Fruit fly (Drosophila melanogaster): ENCODE measurements around the gene CG10132.
A peak's percentile ranks its signal among the peaks of the same experiment; 100 is the strongest.

The CG10132 gene

dm6 chr2L:19546869-19547710, 28.5 kb downstream of the CG10132 start, which contains the start of gene CG10337:
TSS of gene CG10337 (minus strand) at chr2L:19546959.
- TF ChIP-seq CG17801 (GFP tag; optimal IDR thresholded peaks at IDR 0.05; ENCODE audit: partially characterized antibody): peak; percentile 77

- no peak for TF ChIP-seq CG17801 (GFP tag; optimal IDR thresholded peaks at IDR 0.05; ENCODE audit: partially characterized antibody)
Measured at dm6 chr2L:19548158-19548557, 29.5 kb downstream of the CG10132 start, which contains the start of gene Tep4. TSS of gene Tep4 (plus strand) at chr2L:19548507.

dm6 chr2L:19549412-19549811, 30.8 kb downstream of the CG10132 start:
- no peak for TF ChIP-seq CG17801 (GFP tag; optimal IDR thresholded peaks at IDR 0.05; ENCODE audit: partially characterized antibody)

DNA sequence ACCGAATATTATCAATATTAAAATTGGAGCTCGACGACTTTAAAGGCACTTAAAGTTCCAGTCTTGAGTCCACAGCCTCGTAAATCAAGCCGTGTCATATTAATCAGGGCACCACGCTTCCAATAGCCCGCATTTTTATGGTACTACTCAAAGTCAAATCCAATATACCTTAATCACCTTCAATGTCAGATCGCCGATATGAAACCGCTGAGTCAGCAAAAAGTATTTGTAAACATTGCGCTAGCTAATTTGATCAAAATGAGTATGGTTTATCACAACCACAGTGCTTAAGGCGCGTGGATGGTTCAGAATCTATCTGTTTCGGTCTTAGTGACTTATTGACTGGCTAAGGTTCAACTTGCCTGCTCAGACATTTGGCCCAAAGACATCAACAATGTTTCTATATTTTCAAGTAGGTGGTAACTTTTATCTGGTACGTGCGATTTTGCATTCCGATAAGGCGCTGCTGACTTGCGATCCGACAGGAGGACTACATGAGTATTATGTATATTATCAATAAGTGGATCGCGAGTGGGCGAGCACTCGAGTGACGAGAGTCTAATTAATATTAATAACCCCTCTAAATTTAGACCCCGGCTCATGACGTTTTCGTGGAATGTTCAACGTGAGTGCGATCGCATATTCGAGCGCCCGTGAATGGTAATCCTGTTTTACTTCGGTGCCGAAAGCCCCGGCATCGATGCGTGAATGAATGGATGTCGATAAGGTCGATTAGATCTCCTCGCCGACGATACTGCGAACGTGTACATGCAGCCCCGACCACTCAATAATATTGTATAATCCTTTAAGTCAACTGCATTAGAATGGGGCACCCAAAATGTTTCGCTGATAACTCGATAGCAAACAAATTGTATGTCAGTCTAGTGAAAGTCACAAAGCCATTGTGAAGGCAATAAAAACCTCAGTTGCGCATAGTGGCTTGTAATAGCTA, 44.7 kb downstream of the CG10132 start, which contains the start of gene CG13078:
Gene CG13078 (plus strand): TSS at position 902 of the 952 bp plus-strand sequence.
- TF ChIP-seq CG17801 (GFP tag; optimal IDR thresholded peaks at IDR 0.05; ENCODE audit: partially characterized antibody): no peak

- no peak for TF ChIP-seq CG17801 (GFP tag; optimal IDR thresholded peaks at IDR 0.05; ENCODE audit: partially characterized antibody)
Measured at dm6 chr2L:19565233-19565898, 46.7 kb downstream of the CG10132 start, which contains the start of gene CG13077. TSS of gene CG13077 (plus strand) at chr2L:19565863.

DNA sequence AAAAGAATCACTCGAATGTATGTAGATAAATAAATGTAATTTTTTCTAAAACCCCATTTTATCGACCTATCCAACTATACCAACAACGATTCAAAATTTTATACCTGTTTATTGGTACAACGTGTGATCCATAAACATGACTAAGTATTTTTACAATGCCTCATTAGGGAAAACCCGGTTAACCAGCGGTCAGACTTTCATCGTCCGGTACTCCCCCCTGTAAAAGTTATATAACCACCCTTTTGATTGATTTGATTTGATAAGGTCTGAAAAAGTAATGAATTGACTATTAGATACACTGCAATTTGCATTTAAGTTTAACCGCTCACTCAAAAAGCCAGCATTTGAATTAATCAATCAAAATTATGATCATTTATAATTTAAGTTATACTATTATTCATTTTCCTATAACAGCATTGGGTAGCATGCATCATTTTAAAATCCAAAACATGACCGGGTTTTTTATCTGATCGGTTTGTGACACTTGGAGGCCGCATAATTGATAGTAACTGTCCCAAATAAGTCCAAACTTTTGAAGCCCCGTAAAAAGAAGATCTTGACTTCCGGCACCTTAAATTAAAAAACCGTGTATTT, 48.8 kb downstream of the CG10132 start:
- no peak for TF ChIP-seq CG17801 (GFP tag; optimal IDR thresholded peaks at IDR 0.05; ENCODE audit: partially characterized antibody)

DNA sequence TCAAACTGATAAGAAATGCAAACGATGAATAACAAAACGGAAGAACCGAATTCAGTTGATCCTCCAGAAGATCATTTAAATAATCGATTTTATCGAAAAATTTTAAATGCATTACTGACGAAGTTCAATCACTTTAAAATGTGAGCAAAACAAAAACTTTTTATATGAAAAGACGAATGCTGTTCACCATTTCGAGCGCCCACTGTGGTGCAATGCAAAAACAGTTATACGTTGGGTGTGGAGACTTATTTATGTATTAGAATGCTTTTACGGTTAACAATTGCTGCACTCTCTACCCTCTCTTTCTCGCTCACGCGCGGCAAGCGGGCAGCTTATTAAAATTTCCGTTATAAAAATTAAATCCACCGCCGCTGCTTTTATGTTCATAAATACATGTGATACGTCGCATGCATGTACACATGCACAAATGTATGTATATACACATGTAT, 52.2 kb downstream of the CG10132 start:
- TF ChIP-seq CG17801 (GFP tag; optimal IDR thresholded peaks at IDR 0.05; ENCODE audit: partially characterized antibody): peak; percentile 45

dm6 chr2L:19571574-19572495, 53.2 kb downstream of the CG10132 start:
- TF ChIP-seq CG17801 (GFP tag; optimal IDR thresholded peaks at IDR 0.05; ENCODE audit: partially characterized antibody): no peak

dm6 chr2L:19572496-19573317, 54.1 kb downstream of the CG10132 start:
- peak; percentile 56 for TF ChIP-seq CG17801 (GFP tag; optimal IDR thresholded peaks at IDR 0.05; ENCODE audit: partially characterized antibody)

DNA sequence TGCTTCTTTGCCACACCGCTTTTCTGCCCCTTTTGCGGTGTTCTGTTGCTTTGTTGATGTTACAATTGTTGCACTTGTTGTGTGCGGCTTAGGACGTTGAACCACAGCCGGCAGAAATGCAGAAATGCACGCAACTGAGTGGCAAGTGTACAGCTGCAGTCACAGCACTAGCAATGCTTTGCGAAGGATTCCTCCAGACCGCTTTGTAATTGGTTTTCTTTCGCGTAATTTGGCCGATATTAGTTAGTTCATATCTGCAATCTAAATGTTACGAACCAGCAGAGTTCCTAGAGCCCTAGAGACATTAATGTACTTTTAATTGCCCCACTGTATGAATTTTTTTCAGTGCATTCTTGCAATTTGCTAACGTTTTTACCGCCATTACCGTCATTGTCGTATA, 55.7 kb downstream of the CG10132 start:
- TF ChIP-seq CG17801 (GFP tag; optimal IDR thresholded peaks at IDR 0.05; ENCODE audit: partially characterized antibody): no peak
